Worm (Caenorhabditis elegans): ENCODE data around the gene ucr-1.
A peak's percentile ranks its signal among the peaks of the same experiment; 100 is the strongest.

DNA sequence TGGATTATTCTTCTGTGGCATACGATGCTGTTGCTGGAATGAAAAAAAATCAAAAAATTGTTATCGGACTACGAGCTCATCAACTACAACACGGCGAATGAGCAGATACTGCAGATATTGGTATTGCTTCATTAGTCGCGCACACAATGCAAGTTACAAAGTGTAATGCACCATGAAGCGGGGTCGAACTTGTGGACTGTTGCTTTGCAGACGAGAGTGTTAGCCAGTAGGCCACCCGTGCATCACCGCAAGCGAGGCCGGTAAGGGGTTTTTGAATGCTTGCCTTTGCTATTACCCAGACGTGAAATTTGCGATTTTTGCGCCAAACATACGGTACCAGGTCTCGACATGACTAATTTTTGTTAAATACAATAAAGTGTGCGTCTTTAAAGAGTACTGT is 10.1 kb downstream of the ucr-1 start:
- peak; percentile 89 for TF ChIP-seq cog-1 (tag; optimal IDR thresholded peaks at IDR 0.05)
- TF ChIP-seq flt-1 (GFP tag; IDR thresholded peaks at IDR 0.05), result peak; percentile 98
- TF ChIP-seq ztf-23 (GFP tag; IDR thresholded peaks at IDR 0.05), result peak; percentile 95
- TF ChIP-seq tab-1 (GFP tag; IDR thresholded peaks at IDR 0.05), result peak; percentile 97
- TF ChIP-seq T22C8.4 (GFP tag; IDR thresholded peaks at IDR 0.05), result peak; percentile 89
- peak; percentile 94 for TF ChIP-seq ref-1 (GFP tag; conservative IDR thresholded peaks at IDR 0.05)
